Worm (Caenorhabditis elegans) whole organism, young adult: ENCODE measurements around the gene Y37E11AL.2.

ENCODE experiments used
- unc-130 ChIP-seq: sonication (generic microtip); optimal IDR thresholded peaks from 2 replicates; lab custom pipeline; 2016; ENCODE audit warnings: missing genetic modification reagents, missing genetic modification characterization, missing compliant biosample characterization
- xnd-1 ChIP-seq: sonication (generic microtip); optimal IDR thresholded peaks from 2 replicates; lab custom pipeline; 2016; ENCODE audit warnings: missing genotype, missing genetic modification reagents, missing genetic modification characterization, missing compliant biosample characterization

ce11 chrIV:3653420-3653823 lies 44.9 kb upstream of the Y37E11AL.2 start:
- TF ChIP-seq unc-130 (GFP tag; lab: Kevin White, UChicago), result no peak
- TF ChIP-seq xnd-1, result no peak
